Worm (Caenorhabditis elegans): Measurements from ENCODE around the gene vap-2.

Gene vap-2

DNA sequence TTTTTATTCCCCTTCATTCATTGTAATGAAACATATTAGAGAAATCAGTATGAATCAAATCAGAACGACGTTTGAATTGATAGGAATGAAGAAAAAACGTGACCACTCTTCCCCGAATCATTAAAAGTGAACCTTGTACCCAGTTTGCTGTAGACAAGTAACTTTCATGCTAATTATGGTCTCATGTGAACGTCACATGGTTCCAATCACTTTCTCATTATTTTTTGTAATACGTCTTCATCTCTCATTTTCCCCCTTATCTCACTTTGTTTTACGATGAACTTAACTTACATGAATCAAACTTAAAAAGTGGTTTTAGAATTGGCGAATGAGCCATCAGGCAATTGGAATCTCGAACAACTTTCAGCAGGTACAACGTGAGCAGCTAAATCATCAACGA lies 19.6 kb downstream of the vap-2 start (continued):
- TF ChIP-seq egl-13 (tag; optimal IDR thresholded peaks at IDR 0.05) (no peak), ceh-82 (tag; optimal IDR thresholded peaks at IDR 0.05) (no peak), nhr-47 (tag; optimal IDR thresholded peaks at IDR 0.05) (peak; percentile 25), nhr-77 (tag; optimal IDR thresholded peaks at IDR 0.05) (no peak), nhr-237 (tag; optimal IDR thresholded peaks at IDR 0.05) (no peak), grh-1 (GFP tag; IDR thresholded peaks at IDR 0.05) (peak; percentile 34; the same call in 1 of the 2 replicates), ces-1 (GFP tag; optimal IDR thresholded peaks at IDR 0.05) (no peak), C16A3.4 (tag; optimal IDR thresholded peaks at IDR 0.05) (peak; percentile 37), tbx-2 (tag; optimal IDR thresholded peaks at IDR 0.05) (peak; percentile 63), ets-5 (GFP tag; IDR thresholded peaks at IDR 0.05) (no peak), aha-1 (tag; optimal IDR thresholded peaks at IDR 0.05) (no peak), mab-9 (GFP tag; IDR thresholded peaks at IDR 0.05) (no peak), ceh-88 (GFP tag; IDR thresholded peaks at IDR 0.05) (no peak), C04F5.9 (tag; optimal IDR thresholded peaks at IDR 0.05) (no peak), egl-27 (tag; optimal IDR thresholded peaks at IDR 0.05) (no peak), swsn-7 (tag; optimal IDR thresholded peaks at IDR 0.05) (no peak), pag-3 (tag; optimal IDR thresholded peaks at IDR 0.05; ENCODE audit: borderline replicate concordance, insufficient read depth) (no peak), zip-4 (GFP tag; optimal IDR thresholded peaks at IDR 0.05) (no peak), lin-14 (GFP tag; optimal IDR thresholded peaks at IDR 0.05) (peak; percentile 51), sptf-1 (tag; optimal IDR thresholded peaks at IDR 0.05) (no peak), hlh-17 (GFP tag; optimal IDR thresholded peaks at IDR 0.05; ENCODE audit: borderline replicate concordance) (no peak), lin-35 (GFP tag; optimal IDR thresholded peaks at IDR 0.05) (peak in 1 of 2 experiments; percentile 64), lin-39 (tag; optimal IDR thresholded peaks at IDR 0.05) (no peak), lin-15B (tag; optimal IDR thresholded peaks at IDR 0.05) (no peak), nhr-84 (tag; optimal IDR thresholded peaks at IDR 0.05) (no peak), blmp-1 (tag; optimal IDR thresholded peaks at IDR 0.05) (peak; percentile 86), hpl-2 (GFP tag; optimal IDR thresholded peaks at IDR 0.05) (no peak), sox-4 (tag; optimal IDR thresholded peaks at IDR 0.05) (no peak), ceh-8 (GFP tag; optimal IDR thresholded peaks at IDR 0.05) (no peak), ama-1 (optimal IDR thresholded peaks at IDR 0.05) (no peak), C34B4.2 (tag; optimal IDR thresholded peaks at IDR 0.05) (no peak), efl-1 (optimal IDR thresholded peaks at IDR 0.05) (no peak), efl-1 (GFP tag; optimal IDR thresholded peaks at IDR 0.05 in 1 of 2) (peak in 1 of 2 experiments; percentile 78), nhr-28 (tag; optimal IDR thresholded peaks at IDR 0.05) (no peak), nhr-12 (tag; optimal IDR thresholded peaks at IDR 0.05) (no peak), snpc-4 (tag; optimal IDR thresholded peaks at IDR 0.05) (no peak), unc-62 (GFP tag; optimal IDR thresholded peaks at IDR 0.05) (no peak), mef-2 (tag; optimal IDR thresholded peaks at IDR 0.05) (no peak), fkh-4 (tag; optimal IDR thresholded peaks at IDR 0.05; ENCODE audit: borderline replicate concordance) (peak; percentile 22), nhr-11 (tag; optimal IDR thresholded peaks at IDR 0.05) (peak; percentile 21), F16B12.6 (tag; optimal IDR thresholded peaks at IDR 0.05) (no peak), irx-1 (tag; optimal IDR thresholded peaks at IDR 0.05) (no peak), rnt-1 (tag; optimal IDR thresholded peaks at IDR 0.05) (no peak), ceh-90 (tag; optimal IDR thresholded peaks at IDR 0.05) (no peak), aly-2 (tag; optimal IDR thresholded peaks at IDR 0.05) (no peak)

DNA sequence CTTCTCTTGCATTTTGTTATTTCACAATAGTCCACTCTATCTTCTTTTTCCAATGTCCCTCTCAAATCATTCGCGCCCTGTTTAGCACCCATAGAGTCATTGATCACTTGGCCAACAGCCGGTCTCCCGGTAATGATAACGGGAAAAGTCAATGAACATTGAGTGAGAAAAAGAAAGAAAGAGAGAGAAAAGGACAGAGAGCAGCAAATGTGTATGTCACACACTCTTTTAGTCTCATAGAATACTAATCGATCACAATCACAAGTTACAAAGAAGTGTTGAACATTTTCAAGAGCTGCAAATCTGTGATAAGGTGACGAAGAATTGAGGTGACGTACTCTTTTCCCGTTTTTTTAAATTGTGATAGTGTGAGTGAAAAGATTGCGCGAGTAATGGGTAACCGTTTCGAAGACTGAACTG lies 20.2 kb downstream of the vap-2 start:
- TF ChIP-seq lsy-2 (tag; optimal IDR thresholded peaks at IDR 0.05) (peak; percentile 71 to 81), ceh-88 (GFP tag; IDR thresholded peaks at IDR 0.05) (peak; percentile 27; the same call in 1 of the 2 replicates), lin-14 (GFP tag; optimal IDR thresholded peaks at IDR 0.05) (peak; percentile 95), nhr-90 (tag; optimal IDR thresholded peaks at IDR 0.05; ENCODE audit: poor library complexity) (peak; percentile 76), C34B4.2 (tag; optimal IDR thresholded peaks at IDR 0.05) (no peak), grh-1 (GFP tag; IDR thresholded peaks at IDR 0.05) (0 out of 2 replicates have a peak, but pooled peaks have one; percentile 11), mab-9 (GFP tag; IDR thresholded peaks at IDR 0.05) (no peak), snu-23 (GFP tag; optimal IDR thresholded peaks at IDR 0.05) (peak; percentile 88), ama-1 (optimal IDR thresholded peaks at IDR 0.05) (peak; percentile 69), fkh-10 (GFP tag; optimal IDR thresholded peaks at IDR 0.05) (no peak), egl-13 (tag; optimal IDR thresholded peaks at IDR 0.05) (no peak), efl-1 (optimal IDR thresholded peaks at IDR 0.05) (peak; percentile 30 to 34), efl-1 (GFP tag; optimal IDR thresholded peaks at IDR 0.05 in 1 of 2) (peak in 1 of 2 experiments; percentile 91), nhr-71 (tag; optimal IDR thresholded peaks at IDR 0.05) (peak; percentile 95), nhr-77 (tag; optimal IDR thresholded peaks at IDR 0.05) (peak; percentile 74), lin-35 (GFP tag; optimal IDR thresholded peaks at IDR 0.05) (peak; percentile 28 to 79), ces-1 (GFP tag; optimal IDR thresholded peaks at IDR 0.05) (no peak), nhr-11 (tag; optimal IDR thresholded peaks at IDR 0.05) (no peak), zip-4 (GFP tag; optimal IDR thresholded peaks at IDR 0.05) (peak; percentile 55), ztf-11 (tag; optimal IDR thresholded peaks at IDR 0.05) (no peak), C16A3.4 (tag; optimal IDR thresholded peaks at IDR 0.05) (peak; percentile 64), lir-3 (tag; optimal IDR thresholded peaks at IDR 0.05; ENCODE audit: poor library complexity) (peak; percentile 64)
